Fruit fly (Drosophila melanogaster): ENCODE measurements around the gene Pak.

DNA sequence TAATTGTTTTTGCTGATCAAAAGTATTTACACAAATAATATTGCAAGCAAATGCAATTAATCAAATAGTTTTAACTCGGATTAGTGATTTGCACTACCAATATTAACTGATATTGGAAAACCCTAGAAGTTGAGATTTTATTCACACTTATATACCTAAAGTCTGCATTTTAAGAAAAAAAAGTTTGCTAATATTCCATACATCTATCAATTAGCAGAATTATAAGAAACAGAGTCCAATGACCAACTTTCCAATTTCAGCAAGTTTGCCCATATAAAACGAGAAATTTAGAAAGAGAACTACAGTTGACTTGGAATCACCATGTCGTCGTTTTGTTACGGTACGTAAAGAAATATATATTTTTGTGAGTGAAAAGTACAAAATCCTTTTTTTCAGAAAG, 44.1 kb upstream of the Pak start, which contains the start of gene CG46026:
- no peak for TF ChIP-seq sv (GFP tag; optimal IDR thresholded peaks at IDR 0.05)
- TF ChIP-seq N (GFP tag; optimal IDR thresholded peaks at IDR 0.05) = no peak
- TF ChIP-seq h (GFP tag; optimal IDR thresholded peaks at IDR 0.05) = no peak
- no peak for TF ChIP-seq Hnf4 (GFP tag; optimal IDR thresholded peaks at IDR 0.05)
- TF ChIP-seq dsf (GFP tag; optimal IDR thresholded peaks at IDR 0.05; ENCODE audit: borderline replicate concordance) = no peak
- TF ChIP-seq lola (GFP tag; optimal IDR thresholded peaks at IDR 0.05) = no peak
- no peak for TF ChIP-seq Dfd (GFP tag; optimal IDR thresholded peaks at IDR 0.05)
- TF ChIP-seq jim (GFP tag; optimal IDR thresholded peaks at IDR 0.05) = no peak
- TF ChIP-seq brk (GFP tag; optimal IDR thresholded peaks at IDR 0.05) = no peak
- no peak for TF ChIP-seq Myc (optimal IDR thresholded peaks at IDR 0.05)
- no peak for TF ChIP-seq usp (GFP tag; optimal IDR thresholded peaks at IDR 0.05)
- TF ChIP-seq Mio (GFP tag; optimal IDR thresholded peaks at IDR 0.05) = no peak
